Worm (Caenorhabditis elegans) whole organism, L1 larva: Measurements from ENCODE around the gene F32D8.12.

Experiments
- C34B4.2 ChIP-seq: sonication (generic microtip); optimal IDR thresholded peaks from 2 replicates; lab custom pipeline; 2017; ENCODE audit warnings: mild to moderate bottlenecking, missing genetic modification characterization, missing compliant biosample characterization
- F16B12.6 ChIP-seq: fragments of 150-350 bp; optimal IDR thresholded peaks from 2 replicates; lab custom pipeline; 2014; ENCODE audit warnings: missing biosample characterization, missing genetic modification characterization
- alr-1 ChIP-seq: fragments of 200-800 bp; sonication (Bioruptor generic); optimal IDR thresholded peaks from 2 replicates; lab custom pipeline; 2018; ENCODE audit warnings: borderline replicate concordance, mild to moderate bottlenecking, missing genetic modification characterization, missing compliant biosample characterization
- aly-2 ChIP-seq: fragments of 150-350 bp; optimal IDR thresholded peaks from 2 replicates; lab custom pipeline; 2014; ENCODE audit warnings: missing biosample characterization, missing genetic modification characterization
- ama-1 ChIP-seq: fragments of 150-350 bp; optimal IDR thresholded peaks from 2 replicates; lab custom pipeline; 2014
- ceh-8 ChIP-seq: fragments of 200-800 bp; sonication (Bioruptor generic); optimal IDR thresholded peaks from 2 replicates; lab custom pipeline; 2018; ENCODE audit warnings: mild to moderate bottlenecking, missing genetic modification characterization, moderate library complexity, missing compliant biosample characterization
- ceh-88 ChIP-seq: fragments of 200-800 bp; sonication (Bioruptor generic); IDR thresholded peaks from 2 replicates; pipeline ENCODE4 v1.3.6; 2022; ENCODE audit warnings: missing genetic modification characterization, missing compliant biosample characterization
- dsc-1 ChIP-seq: sonication (generic microtip); optimal IDR thresholded peaks from 2 replicates; lab custom pipeline; 2016; ENCODE audit warnings: mild to moderate bottlenecking, missing genetic modification characterization, missing compliant biosample characterization
- efl-1 ChIP-seq, 4 experiments: fragments of 150-350 bp; optimal IDR thresholded peaks in 3 of 4; peaks in 1 of 4; 1 replicate in 1 of 4; 2 replicates in 3 of 4; lab custom pipeline; 2014; ENCODE audit warnings: missing biosample characterization in 2 of 4, missing genetic modification characterization in 2 of 4, missing genetic modification reagents in 2 of 4
- efl-3 ChIP-seq: fragments of 200-800 bp; sonication (Bioruptor generic); optimal IDR thresholded peaks from 2 replicates; lab custom pipeline; 2018; ENCODE audit warnings: mild to moderate bottlenecking, missing genetic modification characterization, missing compliant biosample characterization
- egl-13 ChIP-seq: sonication (generic microtip); optimal IDR thresholded peaks from 2 replicates; lab custom pipeline; 2016; ENCODE audit warnings: missing genotype, missing genetic modification reagents, missing genetic modification characterization, missing compliant biosample characterization
- elt-2 ChIP-seq: sonication (generic microtip); optimal IDR thresholded peaks from 2 replicates; lab custom pipeline; 2016; ENCODE audit warnings: missing genetic modification characterization, mild to moderate bottlenecking, inconsistent platforms, missing compliant biosample characterization, missing genetic modification reagents
- elt-3 ChIP-seq, 6 experiments: fragments of 150-350 bp in 1 of 6; sonication (generic microtip); optimal IDR thresholded peaks; 2 replicates each; lab custom pipeline; 2017 to 2018; ENCODE audit warnings: missing biosample characterization in 6 of 6, missing genetic modification characterization in 6 of 6, inconsistent platforms in 1 of 6
- fkh-10 ChIP-seq: sonication (generic microtip); optimal IDR thresholded peaks from 2 replicates; lab custom pipeline; 2017; ENCODE audit warnings: missing biosample characterization, missing genetic modification reagents, missing genetic modification characterization
- fkh-4 ChIP-seq: sonication (generic microtip); optimal IDR thresholded peaks from 2 replicates; lab custom pipeline; 2016; ENCODE audit warnings: missing compliant biosample characterization, missing genetic modification characterization, borderline replicate concordance
- grh-1 ChIP-seq: fragments of 200-800 bp; sonication (Bioruptor generic); IDR thresholded peaks from 2 replicates; pipeline ENCODE4 v1.3.6; 2022; ENCODE audit warnings: missing genetic modification reagents, missing genetic modification characterization, missing compliant biosample characterization
- hlh-4 ChIP-seq: sonication (generic microtip); optimal IDR thresholded peaks from 2 replicates; lab custom pipeline; 2016; ENCODE audit warnings: mild to moderate bottlenecking, missing genetic modification characterization, missing compliant biosample characterization
- isw-1 ChIP-seq: fragments of 200-800 bp; sonication (Bioruptor generic); IDR thresholded peaks from 2 replicates; pipeline ENCODE4 v1.3.6; 2022; ENCODE audit warnings: missing genetic modification characterization, missing compliant biosample characterization
- lin-13 ChIP-seq: fragments of 150-350 bp; optimal IDR thresholded peaks from 2 replicates; lab custom pipeline; 2014; ENCODE audit warnings: missing biosample characterization, missing genetic modification reagents, missing genetic modification characterization
- lin-35 ChIP-seq, 2 experiments: fragments of 150-350 bp; optimal IDR thresholded peaks; 2 replicates each; lab custom pipeline; 2014; ENCODE audit warnings: missing biosample characterization in 2 of 2, missing genetic modification characterization in 2 of 2, missing genetic modification reagents in 2 of 2
- lin-39 ChIP-seq: fragments of 150-350 bp; optimal IDR thresholded peaks from 2 replicates; lab custom pipeline; 2014; ENCODE audit warnings: missing biosample characterization, missing genetic modification reagents, missing genetic modification characterization
- lir-3 ChIP-seq: sonication (generic microtip); optimal IDR thresholded peaks from 2 replicates; lab custom pipeline; 2016; ENCODE audit warnings: mild to moderate bottlenecking, missing genetic modification characterization, moderate library complexity, missing compliant biosample characterization; ENCODE audit not compliant: poor library complexity
- mab-9 ChIP-seq: fragments of 200-800 bp; sonication (Bioruptor generic); IDR thresholded peaks from 2 replicates; pipeline ENCODE4 v1.3.6; 2022; ENCODE audit warnings: missing genetic modification reagents, missing genetic modification characterization, missing compliant biosample characterization
- nhr-11 ChIP-seq: fragments of 150-350 bp; optimal IDR thresholded peaks from 2 replicates; lab custom pipeline; 2014; ENCODE audit warnings: missing biosample characterization, missing genetic modification characterization
- nhr-12 ChIP-seq: sonication (generic microtip); optimal IDR thresholded peaks from 2 replicates; lab custom pipeline; 2017; ENCODE audit warnings: missing biosample characterization, missing genetic modification characterization
- nhr-20 ChIP-seq: sonication (generic microtip); optimal IDR thresholded peaks from 2 replicates; lab custom pipeline; 2016; ENCODE audit warnings: mild to moderate bottlenecking, missing genetic modification characterization, missing compliant biosample characterization
- nhr-237 ChIP-seq: fragments of 150-350 bp; optimal IDR thresholded peaks from 2 replicates; lab custom pipeline; 2014; ENCODE audit warnings: missing biosample characterization, missing genetic modification characterization
- nhr-28 ChIP-seq: fragments of 150-350 bp; optimal IDR thresholded peaks from 2 replicates; lab custom pipeline; 2014; ENCODE audit warnings: missing biosample characterization, missing genetic modification characterization
- nhr-76 ChIP-seq: sonication (generic microtip); optimal IDR thresholded peaks from 2 replicates; lab custom pipeline; 2017; ENCODE audit warnings: missing biosample characterization, missing genetic modification characterization
- nhr-77 ChIP-seq: fragments of 150-350 bp; optimal IDR thresholded peaks from 2 replicates; lab custom pipeline; 2014; ENCODE audit warnings: missing biosample characterization, missing genetic modification characterization
- nhr-85 ChIP-seq: sonication (generic microtip); peaks from one replicate; lab custom pipeline; 2016; ENCODE audit warnings: missing genetic modification characterization, inconsistent platforms, missing compliant biosample characterization
- rnt-1 ChIP-seq: sonication (generic microtip); optimal IDR thresholded peaks from 2 replicates; lab custom pipeline; 2016; ENCODE audit warnings: mild to moderate bottlenecking, missing genetic modification characterization, moderate library complexity, missing compliant biosample characterization
- snu-23 ChIP-seq: sonication (generic microtip); optimal IDR thresholded peaks from 2 replicates; lab custom pipeline; 2016; ENCODE audit warnings: missing genetic modification characterization, missing compliant biosample characterization
- sptf-1 ChIP-seq: fragments of 150-350 bp; optimal IDR thresholded peaks from 2 replicates; lab custom pipeline; 2014; ENCODE audit warnings: missing biosample characterization, missing genetic modification characterization
- tbx-2 ChIP-seq: sonication (generic microtip); optimal IDR thresholded peaks from 2 replicates; lab custom pipeline; 2016; ENCODE audit warnings: missing genetic modification characterization, missing compliant biosample characterization
- unc-130 ChIP-seq: fragments of 150-350 bp; optimal IDR thresholded peaks from 2 replicates; lab custom pipeline; 2017; ENCODE audit warnings: missing biosample characterization, missing genetic modification characterization, inconsistent platforms
- unc-30 ChIP-seq: sonication (generic microtip); optimal IDR thresholded peaks from 2 replicates; lab custom pipeline; 2017; ENCODE audit warnings: missing biosample characterization, missing genetic modification characterization
- unc-62 ChIP-seq: fragments of 150-350 bp; optimal IDR thresholded peaks from 2 replicates; lab custom pipeline; 2014; ENCODE audit warnings: missing biosample characterization, missing genetic modification reagents, missing genetic modification characterization
- unc-86 ChIP-seq: sonication (generic microtip); optimal IDR thresholded peaks from 2 replicates; lab custom pipeline; 2016; ENCODE audit warnings: missing genetic modification characterization, missing compliant biosample characterization
- unc-98 ChIP-seq: fragments of 200-800 bp; sonication (Bioruptor generic); IDR thresholded peaks from 2 replicates; pipeline ENCODE4 v1.3.6; 2022; ENCODE audit warnings: missing genetic modification characterization, missing compliant biosample characterization
- vab-15 ChIP-seq: sonication (generic microtip); optimal IDR thresholded peaks from 2 replicates; lab custom pipeline; 2017; ENCODE audit warnings: missing genotype, mild to moderate bottlenecking, missing genetic modification characterization, missing compliant biosample characterization
- zag-1 ChIP-seq: fragments of 150-350 bp; optimal IDR thresholded peaks from 2 replicates; lab custom pipeline; 2014; ENCODE audit warnings: missing biosample characterization, missing genetic modification characterization
- ztf-11 ChIP-seq, 2 experiments: sonication (generic microtip); optimal IDR thresholded peaks; 2 replicates each; lab custom pipeline; 2016 to 2017; ENCODE audit warnings: missing genetic modification characterization in 2 of 2, missing biosample characterization in 1 of 2, missing compliant biosample characterization in 1 of 2

The F32D8.12 gene

DNA sequence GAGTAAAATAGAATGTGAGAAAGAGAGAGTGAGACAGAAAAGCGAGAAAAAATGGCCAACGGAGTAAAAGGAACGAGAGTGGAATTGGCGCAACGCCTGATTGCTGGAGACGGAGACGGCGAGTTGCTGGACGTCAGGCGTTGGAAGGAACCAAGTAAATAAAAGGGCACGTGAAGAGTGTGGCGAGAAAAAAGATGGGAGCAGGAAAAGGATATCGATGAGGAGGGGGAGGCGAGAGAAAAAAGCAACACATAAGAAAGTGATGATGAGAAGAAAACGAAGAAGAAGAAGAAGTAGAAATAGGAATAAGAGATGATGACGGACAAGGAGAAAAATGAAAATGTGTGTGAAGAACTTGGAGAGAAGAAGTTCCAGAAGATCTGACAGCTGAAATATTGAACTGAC lies 19.4 kb downstream of the F32D8.12 start (continued):
- no peak for TF ChIP-seq unc-98
- TF ChIP-seq hlh-4, result no peak
- no peak for TF ChIP-seq lir-3 (tag; lab: Kevin White, UChicago)
- no peak for TF ChIP-seq elt-2 (tag; lab: Kevin White, UChicago)
- peak; percentile 51; the same call in 1 of the 2 replicates for TF ChIP-seq mab-9 (GFP tag; lab: Robert Waterston, UW)
- TF ChIP-seq nhr-237 (tag; lab: Kevin White, UChicago), result peak; percentile 63
- TF ChIP-seq snu-23 (GFP tag; lab: Kevin White, UChicago), result peak; percentile 93
- no peak for TF ChIP-seq ceh-8
- TF ChIP-seq fkh-4 (tag; lab: Kevin White, UChicago), result no peak
- TF ChIP-seq nhr-12 (tag; lab: Kevin White, UChicago), result no peak
- no peak for TF ChIP-seq zag-1 (tag; lab: Kevin White, UChicago)
- peak; percentile 81 for TF ChIP-seq rnt-1
- TF ChIP-seq C34B4.2 (tag; lab: Kevin White, UChicago), result no peak
- no peak for TF ChIP-seq sptf-1 (tag; lab: Kevin White, UChicago)
- TF ChIP-seq lin-39 (tag; lab: Kevin White, UChicago), result no peak
- TF ChIP-seq unc-130 (tag; lab: Kevin White, UChicago), result peak; percentile 56
- TF ChIP-seq unc-86 (tag; lab: Kevin White, UChicago), result peak; percentile 87
- peak; percentile 71 for TF ChIP-seq isw-1 (GFP tag; lab: Robert Waterston, UW)
- TF ChIP-seq vab-15 (tag; lab: Kevin White, UChicago), result no peak
- peak; percentile 90 for TF ChIP-seq tbx-2 (tag; lab: Kevin White, UChicago)
- TF ChIP-seq alr-1 (tag; lab: Kevin White, UChicago), result no peak
- TF ChIP-seq fkh-10 (GFP tag; lab: Kevin White, UChicago), result peak; percentile 97
- peak in 2 of 6 experiments; percentile 18 to 39 for TF ChIP-seq elt-3 (tag; optimal IDR thresholded peaks at IDR 0.05; lab: Kevin White, UChicago)
- TF ChIP-seq F16B12.6 (tag; lab: Kevin White, UChicago), result no peak
- TF ChIP-seq lin-13 (GFP tag; lab: Kevin White, UChicago), result peak; percentile 73
- TF ChIP-seq nhr-20 (tag; lab: Kevin White, UChicago), result peak; percentile 95
- TF ChIP-seq ztf-11 (tag; optimal IDR thresholded peaks at IDR 0.05; lab: Kevin White, UChicago), result peak in 1 of 2 experiments; percentile 31
- TF ChIP-seq egl-13, result peak; percentile 89
- TF ChIP-seq lin-35 (GFP tag; optimal IDR thresholded peaks at IDR 0.05; lab: Kevin White, UChicago), result peak; percentile 60 to 72
- 0 out of 2 replicates have a peak, but pooled peaks have one; percentile 7 for TF ChIP-seq ceh-88 (GFP tag; lab: Robert Waterston, UW)
- no peak for TF ChIP-seq unc-30 (tag; lab: Kevin White, UChicago)
- TF ChIP-seq nhr-28 (tag; lab: Kevin White, UChicago), result no peak
- TF ChIP-seq grh-1 (GFP tag; lab: Robert Waterston, UW), result no peak
- peak; percentile 95 for TF ChIP-seq nhr-85
- no peak for TF ChIP-seq efl-3
- TF ChIP-seq dsc-1 (tag; lab: Kevin White, UChicago), result peak; percentile 81
- peak; percentile 10 for TF ChIP-seq nhr-11 (tag; lab: Kevin White, UChicago)
- TF ChIP-seq ama-1 (lab: Kevin White, UChicago), result no peak
- no peak for TF ChIP-seq nhr-76 (tag; lab: Kevin White, UChicago)
- TF ChIP-seq aly-2 (tag; lab: Kevin White, UChicago), result no peak
- no peak for TF ChIP-seq unc-62
- peak; percentile 71 to 72 for TF ChIP-seq efl-1 (optimal IDR thresholded peaks at IDR 0.05; lab: Kevin White, UChicago)
- TF ChIP-seq efl-1 (GFP tag; optimal IDR thresholded peaks at IDR 0.05 in 1 of 2; lab: Kevin White, UChicago), result peak; percentile 38 to 88
- TF ChIP-seq nhr-77 (tag; lab: Kevin White, UChicago), result peak; percentile 88
